Worm (Caenorhabditis elegans) whole organism, midembryonic: ENCODE results near the gene Y94H6A.7.

Experiments used
- T22C8.4 ChIP-seq: fragments of 200-800 bp; sonication (Bioruptor generic); IDR thresholded peaks from 2 replicates; pipeline ENCODE4 v1.3.6; 2022; ENCODE audit warnings: missing genetic modification characterization, missing compliant biosample characterization
- cog-1 ChIP-seq: sonication (generic microtip); optimal IDR thresholded peaks from 2 replicates; lab custom pipeline; 2016; ENCODE audit warnings: missing genetic modification characterization, missing compliant biosample characterization
- flt-1 ChIP-seq: fragments of 200-800 bp; sonication (Bioruptor generic); IDR thresholded peaks from 2 replicates; pipeline ENCODE4 v1.3.6; 2022; ENCODE audit warnings: missing genetic modification characterization, missing compliant biosample characterization
- klf-2 ChIP-seq: fragments of 200-800 bp; sonication (Bioruptor generic); conservative IDR thresholded peaks from 2 replicates; pipeline ENCODE4 v1.3.6; 2022; ENCODE audit warnings: missing genetic modification reagents, missing genetic modification characterization, missing compliant biosample characterization
- med-1 ChIP-seq: sonication (generic microtip); optimal IDR thresholded peaks from 2 replicates; lab custom pipeline; 2017; ENCODE audit warnings: missing genetic modification characterization, mild to moderate bottlenecking, missing compliant biosample characterization, antibody characterized with exemption, missing genetic modification reagents; ENCODE audit not compliant: insufficient read depth
- ref-1 ChIP-seq: fragments of 200-800 bp; sonication (Bioruptor generic); conservative IDR thresholded peaks from 2 replicates; pipeline ENCODE4 v1.3.6; 2022; ENCODE audit warnings: missing genetic modification reagents, missing genetic modification characterization, missing compliant biosample characterization
- tab-1 ChIP-seq: fragments of 200-800 bp; sonication (Bioruptor generic); IDR thresholded peaks from 2 replicates; pipeline ENCODE4 v1.3.6; 2022; ENCODE audit warnings: missing genetic modification characterization, missing compliant biosample characterization
- ztf-23 ChIP-seq: fragments of 200-800 bp; sonication (Bioruptor generic); IDR thresholded peaks from 2 replicates; pipeline ENCODE4 v1.3.6; 2022; ENCODE audit warnings: missing genetic modification reagents, missing genetic modification characterization, missing compliant biosample characterization
- ztf-29 ChIP-seq: fragments of 200-800 bp; sonication (Bioruptor generic); IDR thresholded peaks from 2 replicates; pipeline ENCODE4 v1.3.6; 2022; ENCODE audit warnings: missing genetic modification reagents, missing genetic modification characterization, missing compliant biosample characterization

Gene Y94H6A.7

ce11 chrIV:2663953-2664900 is 52.1 kb downstream of the Y94H6A.7 start, which contains the start of gene Y69A2AR.31:
Gene Y69A2AR.31, minus strand, starts transcription at chrIV:2664003.
- TF ChIP-seq ztf-29 (GFP tag; lab: Robert Waterston, UW) (no peak), ref-1 (no peak), cog-1 (no peak), flt-1 (GFP tag; lab: Robert Waterston, UW) (no peak), tab-1 (no peak), T22C8.4 (GFP tag; lab: Robert Waterston, UW) (no peak), klf-2 (GFP tag; lab: Robert Waterston, UW) (no peak), ztf-23 (GFP tag; lab: Robert Waterston, UW) (no peak), med-1 (GFP tag; lab: Kevin White, UChicago) (no peak)
